Fruit fly (Drosophila melanogaster) whole organism, adult: ENCODE results near the gene CG10038.

Source experiments
- CG33017 ChIP-seq: fragments of 200-800 bp; sonication (Bioruptor generic); optimal IDR thresholded peaks from 2 replicates; lab custom pipeline; 2018; ENCODE audit warnings: missing biosample characterization, mild to moderate bottlenecking, missing genetic modification characterization, moderate library complexity
- kay ChIP-seq: fragments of 200-800 bp; sonication (Bioruptor generic); peaks from one replicate; lab custom pipeline; 2016; ENCODE audit warnings: missing biosample characterization, missing genetic modification characterization, borderline replicate concordance
- toe ChIP-seq: fragments of 200-800 bp; sonication (Bioruptor generic); optimal IDR thresholded peaks from 2 replicates; lab custom pipeline; 2016; ENCODE audit warnings: missing biosample characterization, missing genetic modification characterization

- TF ChIP-seq CG33017 (tag; lab: Kevin White, UChicago): no peak
- TF ChIP-seq toe: no peak
- no peak for TF ChIP-seq kay (GFP tag; lab: Kevin White, UChicago)
These were observed 28.8 kb upstream of the CG10038 start for dm6 chr3R:12379249-12379648.
